Fruit fly (Drosophila melanogaster) whole organism, embryonic: ENCODE data around the gene Rab3GAP1.

ENCODE experiments used
- Blimp-1 ChIP-seq: fragments of 200-800 bp; sonication (Bioruptor generic); optimal IDR thresholded peaks from 3 replicates; lab custom pipeline; 2018; ENCODE audit warnings: missing biosample characterization, missing genetic modification characterization, mild to moderate bottlenecking, moderate library complexity, missing genetic modification reagents
- BtbVII ChIP-seq: fragments of 200-800 bp; sonication (Bioruptor generic); optimal IDR thresholded peaks from 3 replicates; lab custom pipeline; 2017; ENCODE audit warnings: missing biosample characterization, mild to moderate bottlenecking, missing genetic modification characterization
- C15 ChIP-seq: fragments of 200-800 bp; sonication (Bioruptor generic); IDR thresholded peaks from 3 replicates; pipeline ENCODE4 v1.3.6; 2022; ENCODE audit warnings: missing biosample characterization, missing genetic modification characterization
- CG10267 ChIP-seq: fragments of 200-800 bp; sonication (Bioruptor generic); optimal IDR thresholded peaks from 2 replicates; lab custom pipeline; 2018; ENCODE audit warnings: missing biosample characterization, mild to moderate bottlenecking, missing genetic modification characterization, moderate library complexity
- CG12659 ChIP-seq: fragments of 200-800 bp; sonication (Bioruptor generic); optimal IDR thresholded peaks from 3 replicates; lab custom pipeline; 2017; ENCODE audit warnings: mild to moderate bottlenecking, missing biosample characterization, missing genetic modification reagents, missing genetic modification characterization
- CG12769 ChIP-seq: fragments of 200-800 bp; sonication (Bioruptor generic); optimal IDR thresholded peaks from 2 replicates; lab custom pipeline; 2019; ENCODE audit warnings: missing biosample characterization, mild to moderate bottlenecking, missing genetic modification characterization, moderate library complexity
- CG13287 ChIP-seq: fragments of 200-800 bp; sonication (Bioruptor generic); IDR thresholded peaks from 2 replicates; pipeline ENCODE4 v1.3.6; 2022; ENCODE audit warnings: missing biosample characterization, missing genetic modification characterization; ENCODE audit not compliant: partially characterized antibody
- CG13424 ChIP-seq: fragments of 200-800 bp; sonication (Bioruptor generic); optimal IDR thresholded peaks from 2 replicates; lab custom pipeline; 2019; ENCODE audit warnings: missing biosample characterization, mild to moderate bottlenecking, missing genetic modification characterization, moderate library complexity
- CG1603 ChIP-seq: fragments of 200-800 bp; sonication (Bioruptor generic); optimal IDR thresholded peaks from 2 replicates; lab custom pipeline; 2019; ENCODE audit warnings: missing biosample characterization, mild to moderate bottlenecking, missing genetic modification characterization, moderate library complexity
- CG2129 ChIP-seq: fragments of 200-800 bp; sonication (Bioruptor generic); IDR thresholded peaks from 2 replicates; pipeline ENCODE4 v1.3.6; 2022; ENCODE audit warnings: missing biosample characterization, missing genetic modification characterization; ENCODE audit not compliant: partially characterized antibody
- CG2202 ChIP-seq: fragments of 200-800 bp; sonication (Bioruptor generic); optimal IDR thresholded peaks from 2 replicates; lab custom pipeline; 2018; ENCODE audit warnings: missing biosample characterization, mild to moderate bottlenecking, missing genetic modification characterization
- CG3407 ChIP-seq: fragments of 200-800 bp; sonication (Bioruptor generic); optimal IDR thresholded peaks from 2 replicates; lab custom pipeline; 2018; ENCODE audit warnings: missing biosample characterization, mild to moderate bottlenecking, missing genetic modification characterization
- CG7372 ChIP-seq: fragments of 200-800 bp; sonication (Bioruptor generic); IDR thresholded peaks from 2 replicates; pipeline ENCODE4 v1.3.6; 2022; ENCODE audit warnings: missing biosample characterization, missing genetic modification characterization
- CG7963 ChIP-seq: fragments of 200-800 bp; sonication (Bioruptor generic); IDR thresholded peaks from 3 replicates; pipeline ENCODE4 v1.3.6; 2022; ENCODE audit warnings: missing biosample characterization, missing genetic modification characterization; ENCODE audit not compliant: partially characterized antibody
- CG8290 ChIP-seq, 3 experiments: fragments of 200-800 bp; sonication (Bioruptor generic); optimal IDR thresholded peaks; 2 replicates each; lab custom pipeline; 2016 to 2019; ENCODE audit warnings: missing biosample characterization in 3 of 3, missing genetic modification characterization in 3 of 3, mild to moderate bottlenecking in 2 of 3, moderate library complexity in 1 of 3
- CG8388 ChIP-seq: fragments of 200-800 bp; sonication (Bioruptor generic); optimal IDR thresholded peaks from 2 replicates; lab custom pipeline; 2019; ENCODE audit warnings: missing biosample characterization, mild to moderate bottlenecking, missing genetic modification characterization, moderate library complexity
- CG9932 ChIP-seq: fragments of 200-800 bp; sonication (Bioruptor generic); IDR thresholded peaks from 2 replicates; pipeline ENCODE4 v1.3.6; 2022; ENCODE audit warnings: missing biosample characterization, missing genetic modification characterization
- CHES-1-like ChIP-seq: fragments of 200-800 bp; sonication (Bioruptor generic); optimal IDR thresholded peaks from 2 replicates; lab custom pipeline; 2016; ENCODE audit warnings: missing biosample characterization, missing genetic modification characterization
- Camta ChIP-seq: fragments of 200-800 bp; sonication (Bioruptor generic); optimal IDR thresholded peaks from 2 replicates; lab custom pipeline; 2016; ENCODE audit warnings: missing biosample characterization, missing genetic modification characterization
- CoRest ChIP-seq: fragments of 200-800 bp; sonication (Bioruptor generic); optimal IDR thresholded peaks from 3 replicates; lab custom pipeline; 2018; ENCODE audit warnings: missing biosample characterization, mild to moderate bottlenecking, missing genetic modification characterization, moderate library complexity
- D19B ChIP-seq: fragments of 200-800 bp; sonication (Bioruptor generic); optimal IDR thresholded peaks from 2 replicates; lab custom pipeline; 2017; ENCODE audit warnings: missing biosample characterization, mild to moderate bottlenecking, missing genetic modification characterization
- Dref ChIP-seq: fragments of 200-800 bp; sonication (Bioruptor generic); IDR thresholded peaks from 2 replicates; pipeline ENCODE4 v1.3.6; 2022; ENCODE audit warnings: missing biosample characterization, missing genetic modification characterization
- E2f2 ChIP-seq: fragments of 200-800 bp; sonication (Bioruptor generic); IDR thresholded peaks from 2 replicates; pipeline ENCODE4 v1.3.6; 2022; ENCODE audit warnings: missing biosample characterization, missing genetic modification characterization
- Ets65A ChIP-seq: fragments of 200-800 bp; sonication (Bioruptor generic); peaks from one replicate; lab custom pipeline; 2016; ENCODE audit warnings: missing biosample characterization, missing genetic modification characterization
- HLHmδ ChIP-seq: fragments of 200-800 bp; sonication (Bioruptor generic); optimal IDR thresholded peaks from 2 replicates; lab custom pipeline; 2018; ENCODE audit warnings: missing biosample characterization, mild to moderate bottlenecking, missing genetic modification characterization, moderate library complexity
- Hr39 ChIP-seq: fragments of >200 bp; optimal IDR thresholded peaks from 2 replicates; lab custom pipeline; 2017
- Jarid2 ChIP-seq: fragments of 200-800 bp; sonication (Bioruptor generic); optimal IDR thresholded peaks from 3 replicates; lab custom pipeline; 2017; ENCODE audit warnings: mild to moderate bottlenecking, missing biosample characterization, missing genetic modification reagents, missing genetic modification characterization
- Max ChIP-seq: fragments of 200-800 bp; sonication (Bioruptor generic); optimal IDR thresholded peaks from 2 replicates; lab custom pipeline; 2016; ENCODE audit warnings: missing biosample characterization, mild to moderate bottlenecking, missing genetic modification characterization
- Med ChIP-seq: fragments of 200-800 bp; sonication (Bioruptor generic); peaks from one replicate; lab custom pipeline; 2016; ENCODE audit warnings: missing biosample characterization, missing genetic modification characterization, mild to moderate bottlenecking, inconsistent platforms, moderate library complexity
- Meics ChIP-seq: fragments of 200-800 bp; sonication (Bioruptor generic); optimal IDR thresholded peaks from 2 replicates; lab custom pipeline; 2017; ENCODE audit warnings: missing biosample characterization, mild to moderate bottlenecking, missing genetic modification characterization
- Opbp ChIP-seq: fragments of 200-800 bp; sonication (Bioruptor generic); IDR thresholded peaks from 3 replicates; pipeline ENCODE4 v1.3.6; 2022; ENCODE audit warnings: missing biosample characterization, missing genetic modification characterization; ENCODE audit not compliant: partially characterized antibody
- Rx ChIP-seq: fragments of 200-800 bp; sonication (Bioruptor generic); IDR thresholded peaks from 2 replicates; pipeline ENCODE4 v1.3.6; 2022; ENCODE audit warnings: missing biosample characterization, missing genetic modification characterization
- bsh ChIP-seq, 2 experiments: fragments of 200-800 bp; sonication (Bioruptor generic); optimal IDR thresholded peaks; 2 replicates each; lab custom pipeline; 2017 to 2018; ENCODE audit warnings: mild to moderate bottlenecking in 2 of 2, missing biosample characterization in 2 of 2, missing genetic modification characterization in 2 of 2, moderate library complexity in 1 of 2
- ewg ChIP-seq: fragments of 200-800 bp; sonication (Bioruptor generic); optimal IDR thresholded peaks from 3 replicates; lab custom pipeline; 2017; ENCODE audit warnings: mild to moderate bottlenecking, missing biosample characterization, missing genetic modification reagents, missing genetic modification characterization
- gfzf ChIP-seq: fragments of 200-800 bp; sonication (Bioruptor generic); optimal IDR thresholded peaks from 2 replicates; lab custom pipeline; 2016; ENCODE audit warnings: missing biosample characterization, mild to moderate bottlenecking, missing genetic modification characterization, moderate library complexity
- hbn ChIP-seq: fragments of 200-800 bp; sonication (Bioruptor generic); IDR thresholded peaks from 2 replicates; pipeline ENCODE4 v1.3.6; 2022; ENCODE audit warnings: missing biosample characterization, missing genetic modification characterization; ENCODE audit not compliant: partially characterized antibody
- jumu ChIP-seq: fragments of 200-800 bp; sonication (Bioruptor generic); optimal IDR thresholded peaks from 3 replicates; lab custom pipeline; 2016; ENCODE audit warnings: missing biosample characterization, missing genetic modification characterization
- lilli ChIP-seq: fragments of 200-800 bp; sonication (Bioruptor generic); optimal IDR thresholded peaks from 3 replicates; lab custom pipeline; 2016; ENCODE audit warnings: missing biosample characterization, missing genetic modification characterization
- mld ChIP-seq: fragments of 200-800 bp; sonication (Bioruptor generic); IDR thresholded peaks from 3 replicates; pipeline ENCODE4 v1.3.6; 2022; ENCODE audit warnings: missing biosample characterization, missing genetic modification characterization; ENCODE audit not compliant: partially characterized antibody
- nmo ChIP-seq: fragments of 200-800 bp; sonication (Bioruptor generic); optimal IDR thresholded peaks from 2 replicates; lab custom pipeline; 2018; ENCODE audit warnings: missing biosample characterization, mild to moderate bottlenecking, missing genetic modification characterization, moderate library complexity
- oc ChIP-seq: fragments of 200-800 bp; sonication (Bioruptor generic); optimal IDR thresholded peaks from 2 replicates; lab custom pipeline; 2018; ENCODE audit warnings: missing biosample characterization, mild to moderate bottlenecking, missing genetic modification characterization, moderate library complexity
- org-1 ChIP-seq: fragments of 200-800 bp; sonication (Bioruptor generic); optimal IDR thresholded peaks from 2 replicates; lab custom pipeline; 2017; ENCODE audit warnings: missing biosample characterization, missing genetic modification characterization
- p53 ChIP-seq: fragments of 200-800 bp; sonication (Bioruptor generic); optimal IDR thresholded peaks from 2 replicates; lab custom pipeline; 2016; ENCODE audit warnings: missing biosample characterization, missing genetic modification characterization
- pnt ChIP-seq: fragments of 200-800 bp; sonication (Bioruptor generic); optimal IDR thresholded peaks from 3 replicates; lab custom pipeline; 2016; ENCODE audit warnings: missing biosample characterization, missing genetic modification characterization
- pzg ChIP-seq: fragments of 200-800 bp; sonication (Bioruptor generic); optimal IDR thresholded peaks from 3 replicates; lab custom pipeline; 2018; ENCODE audit warnings: missing biosample characterization, mild to moderate bottlenecking, missing genetic modification characterization, moderate library complexity
- sim ChIP-seq: fragments of 200-800 bp; sonication (Bioruptor generic); IDR thresholded peaks from 2 replicates; pipeline ENCODE4 v1.3.6; 2022; ENCODE audit warnings: missing biosample characterization, missing genetic modification characterization
- slp2 ChIP-seq: fragments of 200-800 bp; sonication (Bioruptor generic); optimal IDR thresholded peaks from 2 replicates; lab custom pipeline; 2016; ENCODE audit warnings: missing biosample characterization, missing genetic modification characterization
- tx ChIP-seq: fragments of 200-800 bp; sonication (Bioruptor generic); optimal IDR thresholded peaks from 2 replicates; lab custom pipeline; 2016; ENCODE audit warnings: missing biosample characterization, missing genetic modification characterization

The Rab3GAP1 gene

dm6 chr2L:1613748-1614365 is 2.9 kb upstream of the Rab3GAP1 start, which contains the start of gene RFeSP (continued):
- TF ChIP-seq sim (GFP tag; lab: Robert Waterston, UW) (no peak), CG12659 (GFP tag; lab: Kevin White, UChicago) (peak; percentile 76), CG2129 (GFP tag; lab: Robert Waterston, UW) (no peak), pnt (GFP tag; lab: Kevin White, UChicago) (no peak), Med (GFP tag; lab: Kevin White, UChicago) (peak; percentile 88), p53 (GFP tag; lab: Kevin White, UChicago) (no peak), CG3407 (GFP tag; lab: Kevin White, UChicago) (no peak), Ets65A (GFP tag; lab: Kevin White, UChicago) (peak; percentile 96), CG8388 (GFP tag; lab: Kevin White, UChicago) (no peak), Meics (GFP tag; lab: Kevin White, UChicago) (no peak), CHES-1-like (peak; percentile 48), C15 (GFP tag; lab: Robert Waterston, UW) (no peak), oc (no peak), tx (no peak), Dref (GFP tag; lab: Robert Waterston, UW) (peak; percentile 43; the same call in 1 of the 2 replicates), Opbp (peak; percentile 21; the same call in 1 of the 3 replicates), pzg (GFP tag; lab: Kevin White, UChicago) (peak; percentile 98), BtbVII (GFP tag; lab: Kevin White, UChicago) (no peak), gfzf (GFP tag; lab: Kevin White, UChicago) (peak; percentile 96), CoRest (tag; lab: Kevin White, UChicago) (peak; percentile 77), CG13424 (peak; percentile 38), HLHmδ (GFP tag; lab: Kevin White, UChicago) (no peak), E2f2 (peak; percentile 81), bsh (GFP tag; optimal IDR thresholded peaks at IDR 0.05; lab: Kevin White, UChicago) (no peak), jumu (no peak), CG10267 (peak; percentile 80), org-1 (GFP tag; lab: Kevin White, UChicago) (no peak), D19B (GFP tag; lab: Kevin White, UChicago) (no peak), CG9932 (0 out of 2 replicates have a peak, but pooled peaks have one; percentile 7), Blimp-1 (GFP tag; lab: Kevin White, UChicago) (no peak), Max (GFP tag; lab: Kevin White, UChicago) (no peak), CG2202 (no peak), Camta (GFP tag; lab: Kevin White, UChicago) (peak; percentile 15), Jarid2 (GFP tag; lab: Kevin White, UChicago) (no peak), CG1603 (tag; lab: Kevin White, UChicago) (peak; percentile 88), Rx (no peak), CG8290 (GFP tag; optimal IDR thresholded peaks at IDR 0.05; lab: Kevin White, UChicago) (no peak), CG8290 (tag; optimal IDR thresholded peaks at IDR 0.05; lab: Kevin White, UChicago) (peak in 1 of 2 experiments; percentile 76), hbn (GFP tag; lab: Robert Waterston, UW) (no peak), slp2 (GFP tag; lab: Kevin White, UChicago) (no peak), nmo (GFP tag; lab: Kevin White, UChicago) (peak; percentile 69), ewg (GFP tag; lab: Kevin White, UChicago) (no peak), mld (GFP tag; lab: Robert Waterston, UW) (no peak; the same call in 2 of the 3 replicates), CG7372 (GFP tag; lab: Robert Waterston, UW) (no peak), CG13287 (GFP tag; lab: Robert Waterston, UW) (peak; percentile 30; the same call in 1 of the 2 replicates), CG12769 (tag; lab: Kevin White, UChicago) (peak; percentile 47), CG7963 (GFP tag; lab: Robert Waterston, UW) (no peak), lilli (peak; percentile 11), Hr39 (lab: Kevin White, UChicago) (no peak)
